Worm (Caenorhabditis elegans): ENCODE data around the gene K07C11.10.

DNA sequence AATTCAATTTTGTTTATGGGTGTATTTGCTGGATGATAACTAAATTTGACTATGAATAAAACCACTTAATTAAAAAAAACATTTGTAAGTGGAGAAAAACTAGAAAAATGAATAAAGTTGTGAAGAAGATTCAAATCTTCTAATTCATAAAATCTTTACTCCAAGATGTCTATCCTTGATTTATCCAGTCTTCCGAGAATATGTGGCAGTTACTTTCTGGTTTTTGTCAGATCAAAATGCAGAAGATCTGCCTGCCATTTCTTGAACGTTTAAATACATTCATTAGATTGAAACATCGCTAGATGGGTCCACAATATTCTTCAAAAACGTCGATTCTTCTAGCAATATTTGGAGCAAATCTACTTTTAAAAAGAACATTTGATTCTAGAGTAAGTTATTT, 41.0 kb downstream of the K07C11.10 start, which contains the start of gene F20D6.2:
- TF ChIP-seq ztf-4 (tag; optimal IDR thresholded peaks at IDR 0.05) (no peak), ZK546.5 (tag; optimal IDR thresholded peaks at IDR 0.05) (no peak), fos-1 (tag; optimal IDR thresholded peaks at IDR 0.05) (no peak), nhr-11 (tag; optimal IDR thresholded peaks at IDR 0.05) (no peak), nhr-76 (tag; optimal IDR thresholded peaks at IDR 0.05) (no peak), ama-1 (optimal IDR thresholded peaks at IDR 0.05) (no peak), nhr-23 (tag; optimal IDR thresholded peaks at IDR 0.05) (no peak)

Data from whole organism, L3 larva.